Worm (Caenorhabditis elegans) whole organism, L4 larva: ENCODE data around the gene itr-1.
"Not testable (repeated sequence)": the region's sequence is repeated elsewhere in the genome, so short reads cannot be mapped to it uniquely, and the experiment has no call there.

Experiments used
- D1046.2 ChIP-seq: fragments of 200-800 bp; sonication (Bioruptor generic); IDR thresholded peaks from 2 replicates; pipeline ENCODE4 v1.3.6; 2022; ENCODE audit warnings: missing genetic modification characterization, missing compliant biosample characterization
- F26F4.8 ChIP-seq: fragments of 200-800 bp; sonication (Bioruptor generic); conservative IDR thresholded peaks from 2 replicates; pipeline ENCODE4 v1.3.6; 2022; ENCODE audit warnings: missing genetic modification characterization, missing compliant biosample characterization
- T20F7.1 ChIP-seq: fragments of 200-800 bp; sonication (Bioruptor generic); optimal IDR thresholded peaks from 2 replicates; lab custom pipeline; 2018; ENCODE audit warnings: mild to moderate bottlenecking, missing genetic modification characterization, missing compliant biosample characterization
- T26A8.4 ChIP-seq: fragments of 200-800 bp; sonication (Bioruptor generic); IDR thresholded peaks from 2 replicates; pipeline ENCODE4 v1.3.6; 2022; ENCODE audit warnings: missing genetic modification characterization, missing compliant biosample characterization
- Y105C5A.15 ChIP-seq: fragments of 200-800 bp; sonication (Bioruptor generic); IDR thresholded peaks from 2 replicates; pipeline ENCODE4 v1.3.6; 2022; ENCODE audit warnings: missing genetic modification characterization, missing compliant biosample characterization
- Y48G9A.11 ChIP-seq: fragments of 200-800 bp; sonication (Bioruptor generic); IDR thresholded peaks from 2 replicates; pipeline ENCODE4 v1.3.6; 2022; ENCODE audit warnings: missing genetic modification reagents, missing genetic modification characterization, missing compliant biosample characterization
- Y5F2A.4 ChIP-seq: fragments of 200-800 bp; sonication (Bioruptor generic); optimal IDR thresholded peaks from 2 replicates; lab custom pipeline; 2018; ENCODE audit warnings: mild to moderate bottlenecking, missing genetic modification characterization, missing compliant biosample characterization
- Y75B8A.6 ChIP-seq: fragments of 200-800 bp; sonication (Bioruptor generic); IDR thresholded peaks from 2 replicates; pipeline ENCODE4 v1.3.6; 2022; ENCODE audit warnings: missing genetic modification reagents, missing genetic modification characterization, missing compliant biosample characterization
- aha-1 ChIP-seq: fragments of 150-350 bp; peaks from one replicate; lab custom pipeline; 2014; ENCODE audit warnings: missing biosample characterization, missing genetic modification characterization
- aly-2 ChIP-seq: sonication (generic microtip); optimal IDR thresholded peaks from 2 replicates; lab custom pipeline; 2018; ENCODE audit warnings: missing biosample characterization, missing genetic modification characterization
- ama-1 ChIP-seq: fragments of 150-350 bp; optimal IDR thresholded peaks from 2 replicates; lab custom pipeline; 2014; ENCODE audit warnings: inconsistent platforms, mixed read lengths
- arid-1 ChIP-seq: fragments of 200-800 bp; sonication (Bioruptor generic); conservative IDR thresholded peaks from 2 replicates; pipeline ENCODE4 v1.3.6; 2022; ENCODE audit warnings: missing genetic modification reagents, missing genetic modification characterization, missing compliant biosample characterization
- attf-4 ChIP-seq: sonication (generic microtip); optimal IDR thresholded peaks from 3 replicates; lab custom pipeline; 2017; ENCODE audit warnings: missing biosample characterization, missing genetic modification characterization
- ceh-62 ChIP-seq: sonication (generic microtip); optimal IDR thresholded peaks from 2 replicates; lab custom pipeline; 2017; ENCODE audit warnings: missing biosample characterization, missing genetic modification characterization
- ces-1 ChIP-seq: fragments of 150-350 bp; sonication (generic microtip); optimal IDR thresholded peaks from 4 replicates; lab custom pipeline; 2014; ENCODE audit warnings: missing biosample characterization, missing genetic modification reagents, missing genetic modification characterization
- daf-19 ChIP-seq: fragments of 200-800 bp; sonication (Bioruptor generic); conservative IDR thresholded peaks from 2 replicates; pipeline ENCODE4 v1.3.6; 2022; ENCODE audit warnings: missing genetic modification characterization, missing compliant biosample characterization
- gei-8 ChIP-seq: fragments of 200-800 bp; sonication (Bioruptor generic); optimal IDR thresholded peaks from 2 replicates; lab custom pipeline; 2018; ENCODE audit warnings: mild to moderate bottlenecking, missing genetic modification characterization, missing compliant biosample characterization
- hlh-11 ChIP-seq: fragments of 200-800 bp; sonication (Bioruptor generic); optimal IDR thresholded peaks from 2 replicates; lab custom pipeline; 2018; ENCODE audit warnings: mild to moderate bottlenecking, missing genetic modification characterization, missing compliant biosample characterization
- hlh-30 ChIP-seq: sonication (generic microtip); optimal IDR thresholded peaks from 2 replicates; lab custom pipeline; 2017; ENCODE audit warnings: antibody characterized with exemption, mild to moderate bottlenecking, missing genetic modification characterization, missing compliant biosample characterization; ENCODE audit not compliant: insufficient read depth
- jun-1 ChIP-seq: fragments of 150-350 bp; optimal IDR thresholded peaks from 2 replicates; lab custom pipeline; 2014; ENCODE audit warnings: missing biosample characterization, missing genetic modification reagents, missing genetic modification characterization
- lin-15B ChIP-seq: fragments of 150-350 bp; sonication (generic microtip); optimal IDR thresholded peaks from 3 replicates; lab custom pipeline; 2014; ENCODE audit warnings: missing biosample characterization, missing genetic modification characterization
- lin-38 ChIP-seq: fragments of 200-800 bp; sonication (Bioruptor generic); IDR thresholded peaks from 2 replicates; pipeline ENCODE4 v1.3.6; 2022; ENCODE audit warnings: missing genetic modification reagents, missing genetic modification characterization, missing compliant biosample characterization
- lsy-2 ChIP-seq, 2 experiments: fragments of 150-350 bp in 1 of 2; sonication (generic microtip) in 1 of 2; optimal IDR thresholded peaks; 2 replicates each; lab custom pipeline; 2014 to 2017; ENCODE audit warnings: missing biosample characterization in 2 of 2, missing genetic modification characterization in 2 of 2
- nhr-237 ChIP-seq: sonication (generic microtip); optimal IDR thresholded peaks from 2 replicates; lab custom pipeline; 2017; ENCODE audit warnings: missing biosample characterization, missing genetic modification characterization
- nhr-6 ChIP-seq: fragments of 150-350 bp; optimal IDR thresholded peaks from 2 replicates; lab custom pipeline; 2014; ENCODE audit warnings: missing biosample characterization, missing genetic modification characterization
- pha-4 ChIP-seq, 2 experiments: fragments of 150-350 bp in 1 of 2; fragments of 200-800 bp in 1 of 2; sonication (Bioruptor generic) in 1 of 2; IDR thresholded peaks in 1 of 2; optimal IDR thresholded peaks in 1 of 2; 2 replicates each; pipeline versions ENCODE4 v1.3.6 to Lab custom; 2014 to 2022; ENCODE audit warnings: missing genetic modification characterization in 2 of 2, missing genetic modification reagents in 2 of 2, missing biosample characterization in 1 of 2, missing compliant biosample characterization in 1 of 2
- rbr-2 ChIP-seq: sonication (generic microtip); optimal IDR thresholded peaks from 2 replicates; lab custom pipeline; 2016; ENCODE audit warnings: missing genotype, missing genetic modification characterization, missing compliant biosample characterization
- set-16 ChIP-seq: fragments of 200-800 bp; sonication (Bioruptor generic); IDR thresholded peaks from 2 replicates; pipeline ENCODE4 v1.3.6; 2022; ENCODE audit warnings: missing genetic modification reagents, missing genetic modification characterization, missing compliant biosample characterization
- unc-62 ChIP-seq, 3 experiments: fragments of 150-350 bp in 1 of 3; sonication (generic microtip); optimal IDR thresholded peaks in 2 of 3; peaks in 1 of 3; 1 replicate in 1 of 3; 2 replicates in 2 of 3; lab custom pipeline; 2014 to 2017; ENCODE audit warnings: missing biosample characterization in 3 of 3, missing genetic modification characterization in 3 of 3, missing genetic modification reagents in 3 of 3, missing genotype in 1 of 3
- vab-7 ChIP-seq: fragments of 200-800 bp; sonication (Bioruptor generic); IDR thresholded peaks from 2 replicates; pipeline ENCODE4 v1.3.6; 2022; ENCODE audit warnings: missing genetic modification reagents, missing genetic modification characterization, missing compliant biosample characterization
- zfp-3 ChIP-seq: fragments of 200-800 bp; sonication (Bioruptor generic); conservative IDR thresholded peaks from 2 replicates; pipeline ENCODE4 v1.3.6; 2022; ENCODE audit warnings: missing genetic modification reagents, missing genetic modification characterization, missing compliant biosample characterization
- zip-11 ChIP-seq: fragments of 200-800 bp; sonication (Bioruptor generic); IDR thresholded peaks from 2 replicates; pipeline ENCODE4 v1.3.6; 2022; ENCODE audit warnings: missing genetic modification characterization, missing compliant biosample characterization
- ztf-7 ChIP-seq: fragments of 150-350 bp; optimal IDR thresholded peaks from 2 replicates; lab custom pipeline; 2014; ENCODE audit warnings: missing biosample characterization, missing genetic modification characterization

itr-1 gene

DNA sequence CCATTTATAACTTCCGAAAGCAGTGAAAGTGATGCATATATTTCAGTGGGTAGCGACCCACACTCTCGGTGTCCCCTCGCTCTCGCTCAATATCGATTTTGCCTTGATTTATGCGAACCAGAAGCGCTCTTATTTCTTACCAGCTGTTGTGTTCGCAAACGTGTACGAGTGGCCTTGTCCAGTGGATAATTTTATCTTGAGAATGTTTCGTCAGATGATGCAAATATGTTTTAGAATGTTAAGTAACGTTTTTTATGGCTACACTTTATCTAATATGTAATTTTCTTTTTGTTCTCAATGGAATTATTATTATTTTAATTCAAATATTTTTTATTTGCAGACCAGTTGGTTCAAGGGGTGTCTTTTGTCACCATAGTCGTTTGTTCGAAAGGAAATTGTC is 42.0 kb upstream of the itr-1 start, which contains the start of gene plp-1:
Gene plp-1 (plus strand): TSS at position 341 of the 400 bp plus-strand sequence.
- TF ChIP-seq aly-2 (tag; lab: Kevin White, UChicago) (no peak), ztf-7 (tag; lab: Kevin White, UChicago) (peak; percentile 91), ceh-62 (tag; lab: Kevin White, UChicago) (no peak)

DNA sequence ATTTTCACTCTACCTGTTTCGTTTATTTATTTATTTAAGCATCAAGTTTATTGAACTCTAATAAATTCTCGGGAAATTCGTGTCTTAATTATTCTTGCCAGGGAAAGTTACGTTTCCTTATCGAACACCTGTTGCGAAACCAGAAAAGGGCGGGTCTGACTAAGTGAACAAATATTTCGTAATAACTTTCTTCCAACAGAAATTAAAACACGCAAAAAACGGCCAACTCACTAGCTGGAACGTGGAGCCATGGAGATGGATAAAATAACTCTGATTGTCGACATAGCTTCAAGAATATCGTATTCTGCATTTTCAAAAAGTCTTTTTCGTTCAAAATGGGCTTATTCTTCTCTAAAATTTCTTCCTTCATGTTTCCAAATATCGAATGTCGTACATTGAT is 40.4 kb upstream of the itr-1 start, which contains the start of gene warf-1:
Gene warf-1 (plus strand): TSS at position 209 of the 400 bp plus-strand sequence.
- TF ChIP-seq attf-4 (tag; lab: Kevin White, UChicago); jun-1 (tag; lab: Kevin White, UChicago); F26F4.8 (GFP tag; lab: Robert Waterston, UW): not testable (repeated sequence)

DNA sequence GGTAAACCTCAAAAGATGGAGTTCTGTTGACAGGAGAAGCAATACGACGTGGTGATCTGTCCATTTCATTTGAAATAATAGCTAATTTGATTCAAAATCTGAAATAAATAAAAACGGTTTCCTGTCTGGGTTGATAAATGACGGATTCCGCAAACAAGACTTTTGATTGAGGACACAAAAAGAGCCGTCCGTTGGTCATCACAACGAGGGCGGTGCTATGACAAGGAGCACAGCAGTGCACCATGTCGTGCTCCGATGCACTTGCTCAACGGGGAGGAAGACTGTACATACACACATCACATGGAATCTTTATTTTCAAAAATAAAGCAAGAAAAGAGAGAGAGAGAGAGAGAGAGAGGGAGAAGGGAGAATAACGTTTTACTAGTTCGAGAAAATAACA is 33.2 kb upstream of the itr-1 start, which contains the start of gene nep-16:
Gene nep-16 (minus strand): TSS at position 101 of the 400 bp plus-strand sequence.
- TF ChIP-seq unc-62 (GFP tag; optimal IDR thresholded peaks at IDR 0.05 in 1 of 2; lab: Kevin White, UChicago) (peak in 1 of 2 experiments; percentile 61), unc-62 (tag; optimal IDR thresholded peaks at IDR 0.05; lab: Kevin White, UChicago) (no peak), daf-19 (GFP tag; lab: Robert Waterston, UW) (no peak), aha-1 (tag; lab: Kevin White, UChicago) (peak; percentile 58)

DNA sequence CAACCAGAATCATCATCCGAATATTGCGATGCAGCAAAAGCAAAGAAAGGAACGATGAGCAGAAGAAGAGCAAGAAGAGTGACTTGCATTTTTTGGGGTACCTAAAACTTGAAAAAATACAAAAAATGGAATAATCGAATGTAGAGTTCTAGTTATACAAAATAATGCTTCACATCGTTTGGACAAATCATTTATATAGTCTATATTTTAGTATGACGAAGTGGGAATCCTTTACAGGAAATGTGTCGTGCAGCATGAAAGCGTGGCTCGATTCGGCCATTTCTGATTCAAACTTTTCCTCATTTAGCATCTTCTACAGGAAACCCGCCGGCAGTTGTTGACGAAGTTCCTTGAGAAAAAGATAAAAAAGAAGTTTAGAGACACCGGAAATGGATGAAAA is 32.0 kb upstream of the itr-1 start, which contains the start of gene nlp-20:
Gene nlp-20 (minus strand): TSS at position 101 of the 400 bp plus-strand sequence.
- TF ChIP-seq zfp-3 (GFP tag; lab: Robert Waterston, UW) (no peak), aha-1 (tag; lab: Kevin White, UChicago) (peak; percentile 29)

DNA sequence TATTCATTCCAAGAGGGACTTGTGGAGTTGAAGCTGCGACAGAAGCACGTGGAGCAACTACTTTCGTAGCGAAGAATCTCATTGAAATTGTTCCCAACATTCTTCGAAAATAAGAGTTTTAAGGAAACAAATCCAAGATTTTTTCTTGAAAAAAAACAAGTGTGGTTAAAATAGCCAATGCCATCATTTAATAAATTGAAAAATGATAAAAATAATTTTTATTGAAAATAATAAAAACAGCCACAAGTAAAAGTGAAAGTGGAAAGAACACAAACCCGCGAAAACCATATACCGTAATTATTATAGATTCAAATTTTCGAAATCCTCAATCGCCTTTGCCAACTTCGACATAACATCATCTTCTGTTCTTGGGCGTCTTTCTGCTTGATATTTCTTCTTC is 28.9 kb upstream of the itr-1 start, which contains the start of gene hmg-5:
Gene hmg-5 (minus strand): TSS at position 101 of the 400 bp plus-strand sequence.
- TF ChIP-seq hlh-11 (tag; lab: Kevin White, UChicago), result no peak
- no peak for TF ChIP-seq T20F7.1 (GFP tag; lab: Kevin White, UChicago)
- TF ChIP-seq Y5F2A.4 (GFP tag; lab: Kevin White, UChicago), result no peak
- TF ChIP-seq arid-1 (GFP tag; lab: Robert Waterston, UW), result no peak
- no peak for TF ChIP-seq vab-7 (GFP tag; lab: Robert Waterston, UW)
- no peak for TF ChIP-seq set-16 (GFP tag; lab: Robert Waterston, UW)
- no peak for TF ChIP-seq pha-4 (GFP tag; IDR thresholded peaks at IDR 0.05; lab: Robert Waterston, UW)
- TF ChIP-seq pha-4 (tag; optimal IDR thresholded peaks at IDR 0.05; lab: Kevin White, UChicago), result no peak
- no peak for TF ChIP-seq ceh-62 (tag; lab: Kevin White, UChicago)

DNA sequence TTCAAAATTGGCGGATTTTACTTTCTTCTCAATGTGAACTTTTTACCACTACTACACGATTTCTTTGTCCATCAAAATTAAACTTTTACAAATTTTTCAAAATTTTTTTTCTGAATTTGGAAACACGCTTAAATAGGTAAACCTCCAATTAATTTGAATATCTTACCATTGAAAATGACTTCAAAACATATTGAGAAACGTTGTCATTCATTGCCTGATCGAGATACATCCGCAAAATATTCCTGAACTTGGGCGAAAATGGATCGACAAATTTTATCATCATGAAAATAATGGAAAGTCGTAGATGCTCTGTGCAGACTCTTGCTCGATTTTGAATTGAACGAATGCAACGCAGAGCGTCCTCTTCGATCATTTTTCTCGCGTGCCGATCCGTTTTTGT is 28.1 kb upstream of the itr-1 start:
- TF ChIP-seq Y48G9A.11 (GFP tag; lab: Robert Waterston, UW) (no peak), unc-62 (GFP tag; optimal IDR thresholded peaks at IDR 0.05 in 1 of 2; lab: Kevin White, UChicago) (peak in 1 of 2 experiments; percentile 95), unc-62 (tag; optimal IDR thresholded peaks at IDR 0.05; lab: Kevin White, UChicago) (no peak), lin-15B (tag; lab: Kevin White, UChicago) (no peak), rbr-2 (tag; lab: Kevin White, UChicago) (no peak), T26A8.4 (GFP tag; lab: Robert Waterston, UW) (no peak), Y75B8A.6 (GFP tag; lab: Robert Waterston, UW) (no peak), Y105C5A.15 (GFP tag; lab: Robert Waterston, UW) (no peak), ces-1 (no peak)

DNA sequence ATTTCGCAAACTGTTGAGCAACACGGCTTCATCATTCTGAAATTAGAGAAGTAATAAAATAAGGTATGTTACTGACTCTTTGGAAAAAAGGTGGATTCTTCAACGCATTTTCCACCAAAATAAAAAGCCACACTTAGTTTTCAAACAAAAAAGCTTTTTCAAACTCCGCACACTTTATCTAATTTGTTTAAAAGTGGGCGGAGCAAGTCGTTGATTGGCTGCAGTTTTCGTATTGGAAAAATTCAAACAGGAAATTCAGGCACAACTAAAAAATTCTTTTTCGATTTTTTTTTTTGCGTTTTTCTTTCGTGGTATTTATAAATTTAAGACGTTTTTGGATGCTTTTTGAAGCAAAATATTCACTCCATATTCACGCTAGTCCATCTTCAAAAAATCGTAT is 24.5 kb upstream of the itr-1 start:
- TF ChIP-seq Y5F2A.4 (GFP tag; lab: Kevin White, UChicago), result no peak
- TF ChIP-seq aly-2 (tag; lab: Kevin White, UChicago), result no peak
- TF ChIP-seq arid-1 (GFP tag; lab: Robert Waterston, UW), result no peak
- TF ChIP-seq Y48G9A.11 (GFP tag; lab: Robert Waterston, UW), result no peak
- TF ChIP-seq ama-1 (lab: Kevin White, UChicago), result no peak
- no peak for TF ChIP-seq gei-8 (GFP tag; lab: Kevin White, UChicago)
- TF ChIP-seq zip-11 (GFP tag; lab: Robert Waterston, UW), result no peak
- no peak for TF ChIP-seq lin-38
- TF ChIP-seq D1046.2 (GFP tag; lab: Robert Waterston, UW), result no peak
- TF ChIP-seq nhr-6 (tag; lab: Kevin White, UChicago), result no peak
- no peak for TF ChIP-seq lsy-2 (tag; optimal IDR thresholded peaks at IDR 0.05; lab: Kevin White, UChicago)
- TF ChIP-seq hlh-30, result no peak
- no peak for TF ChIP-seq nhr-237 (tag; lab: Kevin White, UChicago)
